Fruit fly (Drosophila melanogaster) S2 (cell line): ENCODE data around the gene CG2611.

ENCODE experiments used
- CG8478 ChIP-seq: fragments of >200 bp; optimal IDR thresholded peaks from 2 replicates; lab custom pipeline; 2018
- CTCF ChIP-seq, 2 experiments: fragments of >200 bp; optimal IDR thresholded peaks; 2 replicates each; lab custom pipeline; 2018

- TF ChIP-seq CG8478 (lab: Kevin White, UChicago) (no peak), CTCF (optimal IDR thresholded peaks at IDR 0.05; lab: Kevin White, UChicago) (no peak)
These were observed 40.1 kb downstream of the CG2611 start for dm6 chr2L:20690055-20690454.
